Worm (Caenorhabditis elegans): ENCODE results near the gene ZC116.1.

DNA sequence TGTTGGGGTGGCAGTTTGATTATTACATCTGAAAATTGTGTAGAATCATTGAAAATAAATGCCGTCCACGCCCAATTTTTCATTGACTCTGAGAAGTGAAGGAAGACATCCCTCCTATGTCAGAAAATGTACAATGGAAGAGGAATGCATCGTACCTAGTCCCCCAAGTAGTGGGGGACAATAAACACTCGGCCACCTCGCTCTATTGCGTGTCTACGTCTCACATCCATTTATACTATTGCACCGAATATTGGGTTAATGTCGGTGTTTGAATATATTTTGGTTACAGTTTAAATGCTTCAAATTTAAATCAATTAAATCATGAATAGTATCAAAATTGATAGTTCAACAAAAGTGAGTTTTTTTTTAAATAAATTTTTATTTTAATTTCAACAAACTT lies 40.0 kb downstream of the ZC116.1 start, which contains the start of gene lin-25:
- TF ChIP-seq dao-5 (tag; optimal IDR thresholded peaks at IDR 0.05) (no peak), him-1 (tag; optimal IDR thresholded peaks at IDR 0.05) (no peak)

All from whole organism, L4/young adult.